Worm (Caenorhabditis elegans) whole organism, L1 larva: Measurements from ENCODE around the gene srh-112.

Experiments used
- dpl-1 ChIP-seq, 3 experiments: fragments of 150-350 bp in 2 of 3; sonication (generic microtip) in 1 of 3; optimal IDR thresholded peaks; 2 replicates each; lab custom pipeline; 2014 to 2017; ENCODE audit warnings: missing biosample characterization in 3 of 3, missing genetic modification characterization in 3 of 3, missing genetic modification reagents in 3 of 3
- fos-1 ChIP-seq: fragments of 150-350 bp; optimal IDR thresholded peaks from 2 replicates; lab custom pipeline; 2014; ENCODE audit warnings: missing biosample characterization, missing genetic modification characterization
- hlh-4 ChIP-seq: sonication (generic microtip); optimal IDR thresholded peaks from 2 replicates; lab custom pipeline; 2016; ENCODE audit warnings: mild to moderate bottlenecking, missing genetic modification characterization, missing compliant biosample characterization
- mdl-1 ChIP-seq, 2 experiments: fragments of 150-350 bp; optimal IDR thresholded peaks; 2 replicates each; lab custom pipeline; 2014 to 2017; ENCODE audit warnings: missing biosample characterization in 2 of 2, missing genetic modification characterization in 2 of 2, inconsistent platforms in 1 of 2
- nhr-237 ChIP-seq: fragments of 150-350 bp; optimal IDR thresholded peaks from 2 replicates; lab custom pipeline; 2014; ENCODE audit warnings: missing biosample characterization, missing genetic modification characterization
- pqm-1 ChIP-seq: sonication (generic microtip); optimal IDR thresholded peaks from 3 replicates; lab custom pipeline; 2017; ENCODE audit warnings: missing biosample characterization, missing genetic modification characterization
- snpc-4 ChIP-seq: fragments of 150-350 bp; optimal IDR thresholded peaks from 2 replicates; lab custom pipeline; 2014; ENCODE audit warnings: missing biosample characterization, missing genetic modification characterization
- zag-1 ChIP-seq: fragments of 150-350 bp; optimal IDR thresholded peaks from 2 replicates; lab custom pipeline; 2014; ENCODE audit warnings: missing biosample characterization, missing genetic modification characterization

DNA sequence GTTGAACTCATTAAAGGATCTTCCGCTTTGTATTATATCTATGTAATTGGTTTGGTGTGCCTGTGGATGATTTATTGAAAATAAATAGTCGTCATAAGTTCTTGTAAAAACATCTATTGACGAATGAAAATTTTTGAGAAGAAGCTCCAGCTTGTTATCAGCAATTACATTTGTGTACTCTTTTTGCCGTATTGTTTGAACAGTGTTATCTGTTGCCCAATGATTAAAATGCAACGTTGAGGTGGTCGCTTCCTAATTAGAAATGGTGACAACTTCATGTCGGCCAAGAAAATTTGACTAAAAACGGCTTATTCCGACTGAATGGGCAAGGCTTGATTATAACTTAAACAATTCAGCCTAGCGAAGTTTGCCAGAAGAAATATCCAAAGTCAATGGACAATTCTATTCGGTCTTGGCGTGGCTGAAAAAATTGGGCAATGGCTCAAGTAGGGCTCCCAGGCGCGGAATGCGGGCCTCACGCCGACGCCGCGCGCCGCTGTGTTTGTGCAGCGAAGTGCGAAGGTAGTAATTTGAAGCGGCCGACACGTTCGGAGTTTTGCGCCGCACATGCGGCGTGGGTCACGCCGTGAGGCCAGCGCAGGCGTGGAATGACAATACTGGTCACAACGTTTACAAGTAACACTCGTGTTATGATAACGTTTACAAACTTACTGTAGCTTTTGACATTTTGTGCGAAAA lies 14.7 kb upstream of the srh-112 start:
- TF ChIP-seq zag-1 (tag; lab: Kevin White, UChicago), result no peak
- TF ChIP-seq nhr-237 (tag; lab: Kevin White, UChicago), result no peak
- TF ChIP-seq mdl-1 (tag; optimal IDR thresholded peaks at IDR 0.05; lab: Kevin White, UChicago), result no peak
- TF ChIP-seq fos-1 (tag; lab: Kevin White, UChicago), result no peak
- no peak for TF ChIP-seq hlh-4 (tag; lab: Kevin White, UChicago)
- TF ChIP-seq snpc-4 (tag; lab: Kevin White, UChicago), result no peak
- TF ChIP-seq pqm-1 (tag; lab: Kevin White, UChicago), result no peak
- TF ChIP-seq dpl-1 (GFP tag; optimal IDR thresholded peaks at IDR 0.05; lab: Kevin White, UChicago), result no peak
